Fruit fly (Drosophila melanogaster): ENCODE results near the gene Pglym87.

- no peak for TF ChIP-seq CG31627 (GFP tag; optimal IDR thresholded peaks at IDR 0.05)
- no peak for TF ChIP-seq CG1621 (tag; optimal IDR thresholded peaks at IDR 0.05)
- no peak for TF ChIP-seq Eip78C (GFP tag)
- no peak for TF ChIP-seq lz (GFP tag; optimal IDR thresholded peaks at IDR 0.05)
- TF ChIP-seq Eip93F (GFP tag; optimal IDR thresholded peaks at IDR 0.05): no peak
- TF ChIP-seq dac (GFP tag; optimal IDR thresholded peaks at IDR 0.05): no peak
- no peak for TF ChIP-seq net (GFP tag; optimal IDR thresholded peaks at IDR 0.05)
Measured at dm6 chr3R:12236804-12237203, 4.3 kb upstream of the Pglym87 start, which contains the start of gene Cyp313a2.

Measured in whole organism, prepupa.